Worm (Caenorhabditis elegans) whole organism, L1 larva: ENCODE results near the gene Y39A1A.31.

ENCODE experiments used
- C04F5.9 ChIP-seq: sonication (generic microtip); optimal IDR thresholded peaks from 2 replicates; lab custom pipeline; 2016; ENCODE audit warnings: missing genetic modification characterization, missing compliant biosample characterization
- alr-1 ChIP-seq: fragments of 200-800 bp; sonication (Bioruptor generic); optimal IDR thresholded peaks from 2 replicates; lab custom pipeline; 2018; ENCODE audit warnings: borderline replicate concordance, mild to moderate bottlenecking, missing genetic modification characterization, missing compliant biosample characterization
- ama-1 ChIP-seq: fragments of 150-350 bp; optimal IDR thresholded peaks from 2 replicates; lab custom pipeline; 2014
- blmp-1 ChIP-seq: fragments of 150-350 bp; optimal IDR thresholded peaks from 2 replicates; lab custom pipeline; 2014; ENCODE audit warnings: missing biosample characterization, missing genetic modification characterization
- ceh-63 ChIP-seq: fragments of 200-800 bp; sonication (Bioruptor generic); optimal IDR thresholded peaks from 2 replicates; lab custom pipeline; 2018; ENCODE audit warnings: mild to moderate bottlenecking, missing genetic modification characterization, missing compliant biosample characterization
- ceh-8 ChIP-seq: fragments of 200-800 bp; sonication (Bioruptor generic); optimal IDR thresholded peaks from 2 replicates; lab custom pipeline; 2018; ENCODE audit warnings: mild to moderate bottlenecking, missing genetic modification characterization, moderate library complexity, missing compliant biosample characterization
- ceh-88 ChIP-seq: fragments of 200-800 bp; sonication (Bioruptor generic); IDR thresholded peaks from 2 replicates; pipeline ENCODE4 v1.3.6; 2022; ENCODE audit warnings: missing genetic modification characterization, missing compliant biosample characterization
- ceh-90 ChIP-seq: sonication (generic microtip); optimal IDR thresholded peaks from 2 replicates; lab custom pipeline; 2016; ENCODE audit warnings: missing genetic modification characterization, missing compliant biosample characterization
- dpl-1 ChIP-seq, 3 experiments: fragments of 150-350 bp in 2 of 3; sonication (generic microtip) in 1 of 3; optimal IDR thresholded peaks; 2 replicates each; lab custom pipeline; 2014 to 2017; ENCODE audit warnings: missing biosample characterization in 3 of 3, missing genetic modification characterization in 3 of 3, missing genetic modification reagents in 3 of 3
- efl-1 ChIP-seq, 4 experiments: fragments of 150-350 bp; optimal IDR thresholded peaks in 3 of 4; peaks in 1 of 4; 1 replicate in 1 of 4; 2 replicates in 3 of 4; lab custom pipeline; 2014; ENCODE audit warnings: missing biosample characterization in 2 of 4, missing genetic modification characterization in 2 of 4, missing genetic modification reagents in 2 of 4
- elt-2 ChIP-seq: sonication (generic microtip); optimal IDR thresholded peaks from 2 replicates; lab custom pipeline; 2016; ENCODE audit warnings: missing genetic modification characterization, mild to moderate bottlenecking, inconsistent platforms, missing compliant biosample characterization, missing genetic modification reagents
- elt-3 ChIP-seq, 6 experiments: fragments of 150-350 bp in 1 of 6; sonication (generic microtip); optimal IDR thresholded peaks; 2 replicates each; lab custom pipeline; 2017 to 2018; ENCODE audit warnings: missing biosample characterization in 6 of 6, missing genetic modification characterization in 6 of 6, inconsistent platforms in 1 of 6
- fkh-4 ChIP-seq: sonication (generic microtip); optimal IDR thresholded peaks from 2 replicates; lab custom pipeline; 2016; ENCODE audit warnings: missing compliant biosample characterization, missing genetic modification characterization, borderline replicate concordance
- grh-1 ChIP-seq: fragments of 200-800 bp; sonication (Bioruptor generic); IDR thresholded peaks from 2 replicates; pipeline ENCODE4 v1.3.6; 2022; ENCODE audit warnings: missing genetic modification reagents, missing genetic modification characterization, missing compliant biosample characterization
- lin-14 ChIP-seq: fragments of 200-800 bp; sonication (Bioruptor generic); optimal IDR thresholded peaks from 2 replicates; lab custom pipeline; 2018; ENCODE audit warnings: mild to moderate bottlenecking, missing genetic modification characterization, moderate library complexity, missing compliant biosample characterization
- lin-15B ChIP-seq: fragments of 150-350 bp; sonication (generic microtip); optimal IDR thresholded peaks from 3 replicates; lab custom pipeline; 2014; ENCODE audit warnings: missing biosample characterization, missing genetic modification characterization
- lin-39 ChIP-seq: fragments of 150-350 bp; optimal IDR thresholded peaks from 2 replicates; lab custom pipeline; 2014; ENCODE audit warnings: missing biosample characterization, missing genetic modification reagents, missing genetic modification characterization
- mab-9 ChIP-seq: fragments of 200-800 bp; sonication (Bioruptor generic); IDR thresholded peaks from 2 replicates; pipeline ENCODE4 v1.3.6; 2022; ENCODE audit warnings: missing genetic modification reagents, missing genetic modification characterization, missing compliant biosample characterization
- nhr-11 ChIP-seq: fragments of 150-350 bp; optimal IDR thresholded peaks from 2 replicates; lab custom pipeline; 2014; ENCODE audit warnings: missing biosample characterization, missing genetic modification characterization
- nhr-12 ChIP-seq: sonication (generic microtip); optimal IDR thresholded peaks from 2 replicates; lab custom pipeline; 2017; ENCODE audit warnings: missing biosample characterization, missing genetic modification characterization
- nhr-237 ChIP-seq: fragments of 150-350 bp; optimal IDR thresholded peaks from 2 replicates; lab custom pipeline; 2014; ENCODE audit warnings: missing biosample characterization, missing genetic modification characterization
- nhr-28 ChIP-seq: fragments of 150-350 bp; optimal IDR thresholded peaks from 2 replicates; lab custom pipeline; 2014; ENCODE audit warnings: missing biosample characterization, missing genetic modification characterization
- nhr-71 ChIP-seq: sonication (generic microtip); optimal IDR thresholded peaks from 2 replicates; lab custom pipeline; 2016; ENCODE audit warnings: mild to moderate bottlenecking, missing genetic modification characterization, moderate library complexity, missing compliant biosample characterization
- nhr-77 ChIP-seq: fragments of 150-350 bp; optimal IDR thresholded peaks from 2 replicates; lab custom pipeline; 2014; ENCODE audit warnings: missing biosample characterization, missing genetic modification characterization
- nhr-84 ChIP-seq: sonication (generic microtip); optimal IDR thresholded peaks from 2 replicates; lab custom pipeline; 2017; ENCODE audit warnings: missing biosample characterization, missing genetic modification characterization
- nhr-85 ChIP-seq: sonication (generic microtip); peaks from one replicate; lab custom pipeline; 2016; ENCODE audit warnings: missing genetic modification characterization, inconsistent platforms, missing compliant biosample characterization
- nhr-90 ChIP-seq: sonication (generic microtip); optimal IDR thresholded peaks from 2 replicates; lab custom pipeline; 2016; ENCODE audit warnings: mild to moderate bottlenecking, missing genetic modification characterization, missing compliant biosample characterization; ENCODE audit not compliant: poor library complexity
- pag-3 ChIP-seq: sonication (generic microtip); optimal IDR thresholded peaks from 2 replicates; lab custom pipeline; 2017; ENCODE audit warnings: missing genetic modification characterization, mild to moderate bottlenecking, missing compliant biosample characterization, antibody characterized with exemption, borderline replicate concordance; ENCODE audit not compliant: insufficient read depth
- snpc-4 ChIP-seq: fragments of 150-350 bp; optimal IDR thresholded peaks from 2 replicates; lab custom pipeline; 2014; ENCODE audit warnings: missing biosample characterization, missing genetic modification characterization
- sptf-1 ChIP-seq: fragments of 150-350 bp; optimal IDR thresholded peaks from 2 replicates; lab custom pipeline; 2014; ENCODE audit warnings: missing biosample characterization, missing genetic modification characterization
- swsn-7 ChIP-seq: sonication (generic microtip); optimal IDR thresholded peaks from 2 replicates; lab custom pipeline; 2016; ENCODE audit warnings: missing genetic modification characterization, missing compliant biosample characterization
- tlp-1 ChIP-seq: fragments of 150-350 bp; optimal IDR thresholded peaks from 2 replicates; lab custom pipeline; 2014; ENCODE audit warnings: missing biosample characterization, missing genetic modification characterization
- unc-62 ChIP-seq: fragments of 150-350 bp; optimal IDR thresholded peaks from 2 replicates; lab custom pipeline; 2014; ENCODE audit warnings: missing biosample characterization, missing genetic modification reagents, missing genetic modification characterization
- zag-1 ChIP-seq: fragments of 150-350 bp; optimal IDR thresholded peaks from 2 replicates; lab custom pipeline; 2014; ENCODE audit warnings: missing biosample characterization, missing genetic modification characterization
- zip-4 ChIP-seq: fragments of 200-800 bp; sonication (Bioruptor generic); optimal IDR thresholded peaks from 2 replicates; lab custom pipeline; 2018; ENCODE audit warnings: mild to moderate bottlenecking, missing genetic modification characterization, moderate library complexity, missing compliant biosample characterization
- ztf-4 ChIP-seq: fragments of 150-350 bp; optimal IDR thresholded peaks from 2 replicates; lab custom pipeline; 2014; ENCODE audit warnings: missing biosample characterization, missing genetic modification characterization

The Y39A1A.31 gene

ce11 chrIII:10691019-10691418 is 2.1 kb upstream of the Y39A1A.31 start, which contains the start of gene Y39A1A.17:
TSS of gene Y39A1A.17 (minus strand) at chrIII:10691119.
- TF ChIP-seq elt-2 (tag; lab: Kevin White, UChicago) = no peak
- TF ChIP-seq lin-15B (tag; lab: Kevin White, UChicago) = no peak

- TF ChIP-seq mab-9 (GFP tag; lab: Robert Waterston, UW) = no peak
- TF ChIP-seq ztf-4 (tag; lab: Kevin White, UChicago) = no peak
- no peak for TF ChIP-seq nhr-11 (tag; lab: Kevin White, UChicago)
- no peak for TF ChIP-seq nhr-237 (tag; lab: Kevin White, UChicago)
- no peak for TF ChIP-seq nhr-71 (tag; lab: Kevin White, UChicago)
- TF ChIP-seq pag-3 (tag; lab: Kevin White, UChicago) = no peak
- no peak for TF ChIP-seq nhr-28
- TF ChIP-seq nhr-12 = no peak
- TF ChIP-seq nhr-77 = no peak
- TF ChIP-seq dpl-1 (GFP tag; optimal IDR thresholded peaks at IDR 0.05; lab: Kevin White, UChicago) = no peak
- TF ChIP-seq ceh-88 (GFP tag; lab: Robert Waterston, UW) = no peak
- TF ChIP-seq alr-1 (tag; lab: Kevin White, UChicago) = no peak
- no peak for TF ChIP-seq zip-4
- no peak for TF ChIP-seq ceh-8 (GFP tag; lab: Kevin White, UChicago)
Measured at ce11 chrIII:10678971-10679370, 10.0 kb downstream of the Y39A1A.31 start, which contains the start of gene Y39A1A.16. TSS of gene Y39A1A.16 (plus strand) at chrIII:10679271.

ce11 chrIII:10671894-10672293 is 17.1 kb downstream of the Y39A1A.31 start:
- TF ChIP-seq grh-1 = no peak
- no peak for TF ChIP-seq sptf-1
- TF ChIP-seq efl-1 (optimal IDR thresholded peaks at IDR 0.05; lab: Kevin White, UChicago) = no peak
- TF ChIP-seq efl-1 (GFP tag; optimal IDR thresholded peaks at IDR 0.05 in 1 of 2; lab: Kevin White, UChicago) = peak in 1 of 2 experiments; percentile 60
- TF ChIP-seq tlp-1 (tag; lab: Kevin White, UChicago) = no peak
- no peak for TF ChIP-seq lin-15B (tag; lab: Kevin White, UChicago)
- TF ChIP-seq zag-1 (tag; lab: Kevin White, UChicago) = no peak
- no peak for TF ChIP-seq fkh-4 (tag; lab: Kevin White, UChicago)
- peak; percentile 83 for TF ChIP-seq blmp-1
- TF ChIP-seq, all 84 proteins: peak for 2

- TF ChIP-seq unc-62 (GFP tag; lab: Kevin White, UChicago) = no peak
- TF ChIP-seq nhr-85 (tag; lab: Kevin White, UChicago) = peak; percentile 55
Measured at ce11 chrIII:10666640-10667039, 22.3 kb downstream of the Y39A1A.31 start.

- TF ChIP-seq elt-3 (tag; optimal IDR thresholded peaks at IDR 0.05; lab: Kevin White, UChicago) (peak in 1 of 6 experiments; percentile 6), nhr-12 (no peak), ama-1 (no peak), nhr-85 (tag; lab: Kevin White, UChicago) (peak; percentile 79), lin-14 (GFP tag; lab: Kevin White, UChicago) (peak; percentile 38), blmp-1 (peak; percentile 58)
Measured at ce11 chrIII:10661292-10661691, 27.7 kb downstream of the Y39A1A.31 start.

- TF ChIP-seq ceh-88 (GFP tag; lab: Robert Waterston, UW) = no peak
- no peak for TF ChIP-seq nhr-85 (tag; lab: Kevin White, UChicago)
- no peak for TF ChIP-seq snpc-4
- no peak for TF ChIP-seq lin-39
- TF ChIP-seq nhr-71 (tag; lab: Kevin White, UChicago) = no peak
- TF ChIP-seq unc-62 (GFP tag; lab: Kevin White, UChicago) = no peak
- TF ChIP-seq ceh-90 (tag; lab: Kevin White, UChicago) = no peak
- no peak for TF ChIP-seq swsn-7 (tag; lab: Kevin White, UChicago)
- TF ChIP-seq C04F5.9 = no peak
- TF ChIP-seq nhr-84 (tag; lab: Kevin White, UChicago) = no peak
- TF ChIP-seq nhr-90 (tag; lab: Kevin White, UChicago) = no peak
- no peak for TF ChIP-seq zip-4
- no peak for TF ChIP-seq grh-1
- TF ChIP-seq efl-1 (optimal IDR thresholded peaks at IDR 0.05; lab: Kevin White, UChicago) = no peak
- no peak for TF ChIP-seq efl-1 (GFP tag; optimal IDR thresholded peaks at IDR 0.05 in 1 of 2; lab: Kevin White, UChicago)
- no peak for TF ChIP-seq ceh-63 (GFP tag; lab: Kevin White, UChicago)
Measured at ce11 chrIII:10658394-10658793, 30.6 kb downstream of the Y39A1A.31 start.
